Worm (Caenorhabditis elegans): Measurements from ENCODE around the gene skr-17.

Gene skr-17

ce11 chrII:7810162-7810868 is 27.0 kb downstream of the skr-17 start:
- TF ChIP-seq unc-55 (GFP tag; optimal IDR thresholded peaks at IDR 0.05) = peak; percentile 69
- peak; percentile 3 for TF ChIP-seq odd-2 (tag; optimal IDR thresholded peaks at IDR 0.05)
- TF ChIP-seq hlh-15 (tag; optimal IDR thresholded peaks at IDR 0.05) = no peak
- no peak for TF ChIP-seq ttx-3 (tag; optimal IDR thresholded peaks at IDR 0.05)
- TF ChIP-seq C38D4.7 (GFP tag; optimal IDR thresholded peaks at IDR 0.05) = no peak

ce11 chrII:7810869-7811543 is 27.7 kb downstream of the skr-17 start, which contains the start of gene cki-1:
Gene cki-1 (plus strand): TSS chrII:7811240.
- TF ChIP-seq nhr-11 (tag; optimal IDR thresholded peaks at IDR 0.05) = no peak
- TF ChIP-seq fkh-6 (tag; optimal IDR thresholded peaks at IDR 0.05) = no peak
- no peak for TF ChIP-seq ahr-1 (tag; optimal IDR thresholded peaks at IDR 0.05)
- peak; percentile 16 for TF ChIP-seq elt-2 (tag; optimal IDR thresholded peaks at IDR 0.05)
- peak; percentile 15 for TF ChIP-seq ref-2 (tag; optimal IDR thresholded peaks at IDR 0.05)
- TF ChIP-seq lim-6 (tag; optimal IDR thresholded peaks at IDR 0.05) = no peak
- no peak for TF ChIP-seq rnt-1 (tag; optimal IDR thresholded peaks at IDR 0.05)
- TF ChIP-seq ceh-30 (tag; optimal IDR thresholded peaks at IDR 0.05) = no peak
- TF ChIP-seq sdc-2 (tag; optimal IDR thresholded peaks at IDR 0.05) = peak; percentile 52
- no peak for TF ChIP-seq hlh-13 (GFP tag; optimal IDR thresholded peaks at IDR 0.05)
- no peak for TF ChIP-seq sox-4 (tag; optimal IDR thresholded peaks at IDR 0.05)
- no peak for TF ChIP-seq dve-1 (tag; optimal IDR thresholded peaks at IDR 0.05)
- no peak for TF ChIP-seq pat-9 (tag; optimal IDR thresholded peaks at IDR 0.05)
- peak; percentile 22 for TF ChIP-seq nhr-232 (tag; optimal IDR thresholded peaks at IDR 0.05)
- TF ChIP-seq dmd-4 (tag; optimal IDR thresholded peaks at IDR 0.05; ENCODE audit: borderline replicate concordance) = no peak
- TF ChIP-seq fkh-10 (GFP tag; optimal IDR thresholded peaks at IDR 0.05) = no peak
- no peak for TF ChIP-seq eyg-1 (tag; optimal IDR thresholded peaks at IDR 0.05)
- no peak for TF ChIP-seq unc-42 (tag; optimal IDR thresholded peaks at IDR 0.05)
- no peak for TF ChIP-seq unc-3 (GFP tag; conservative IDR thresholded peaks at IDR 0.05)
- no peak for TF ChIP-seq unc-3 (tag; optimal IDR thresholded peaks at IDR 0.05)
- TF ChIP-seq fax-1 (tag; optimal IDR thresholded peaks at IDR 0.05) = no peak
- TF ChIP-seq hlh-6 (tag; optimal IDR thresholded peaks at IDR 0.05) = peak; percentile 63
- no peak for TF ChIP-seq ceh-22 (tag; optimal IDR thresholded peaks at IDR 0.05)
- TF ChIP-seq hlh-15 (tag; optimal IDR thresholded peaks at IDR 0.05) = no peak
- TF ChIP-seq Y22D7AL.16 (tag; optimal IDR thresholded peaks at IDR 0.05) = no peak
- no peak for TF ChIP-seq pqm-1 (tag; optimal IDR thresholded peaks at IDR 0.05)
- no peak for TF ChIP-seq ceh-14 (tag; optimal IDR thresholded peaks at IDR 0.05)
- no peak for TF ChIP-seq C08G9.2 (tag; optimal IDR thresholded peaks at IDR 0.05)
- TF ChIP-seq ceh-19 (GFP tag; optimal IDR thresholded peaks at IDR 0.05) = peak; percentile 80
- no peak for TF ChIP-seq ceh-45 (GFP tag; IDR thresholded peaks at IDR 0.05)
- no peak for TF ChIP-seq C38D4.7 (GFP tag; optimal IDR thresholded peaks at IDR 0.05)
- no peak for TF ChIP-seq pag-3 (tag; optimal IDR thresholded peaks at IDR 0.05; ENCODE audit: borderline replicate concordance)
- no peak for TF ChIP-seq zip-5 (tag; optimal IDR thresholded peaks at IDR 0.05)
- TF ChIP-seq ets-4 (tag; optimal IDR thresholded peaks at IDR 0.05) = no peak
- peak; percentile 36 for TF ChIP-seq tbx-2 (tag; optimal IDR thresholded peaks at IDR 0.05)
- peak; percentile 7 for TF ChIP-seq ceh-6 (GFP tag; optimal IDR thresholded peaks at IDR 0.05)
- peak; percentile 14 for TF ChIP-seq F13H6.1 (tag; optimal IDR thresholded peaks at IDR 0.05)
- TF ChIP-seq ceh-31 (tag; optimal IDR thresholded peaks at IDR 0.05) = peak; percentile 48
- no peak for TF ChIP-seq K09A11.1 (tag; optimal IDR thresholded peaks at IDR 0.05; ENCODE audit: insufficient read depth)
- no peak for TF ChIP-seq pha-4 (tag; optimal IDR thresholded peaks at IDR 0.05)
- TF ChIP-seq ceh-24 (tag; optimal IDR thresholded peaks at IDR 0.05) = no peak
- no peak for TF ChIP-seq K02D7.2 (tag; optimal IDR thresholded peaks at IDR 0.05)
- TF ChIP-seq ceh-34 (tag; optimal IDR thresholded peaks at IDR 0.05) = peak; percentile 95
- no peak for TF ChIP-seq mec-3 (tag; optimal IDR thresholded peaks at IDR 0.05; ENCODE audit: borderline replicate concordance)
- TF ChIP-seq ztf-16 (tag; optimal IDR thresholded peaks at IDR 0.05) = no peak
- TF ChIP-seq sox-2 (GFP tag; IDR thresholded peaks at IDR 0.05) = no peak

All from whole organism, late embryonic.